Worm (Caenorhabditis elegans): ENCODE data around the gene F41F3.1.

DNA sequence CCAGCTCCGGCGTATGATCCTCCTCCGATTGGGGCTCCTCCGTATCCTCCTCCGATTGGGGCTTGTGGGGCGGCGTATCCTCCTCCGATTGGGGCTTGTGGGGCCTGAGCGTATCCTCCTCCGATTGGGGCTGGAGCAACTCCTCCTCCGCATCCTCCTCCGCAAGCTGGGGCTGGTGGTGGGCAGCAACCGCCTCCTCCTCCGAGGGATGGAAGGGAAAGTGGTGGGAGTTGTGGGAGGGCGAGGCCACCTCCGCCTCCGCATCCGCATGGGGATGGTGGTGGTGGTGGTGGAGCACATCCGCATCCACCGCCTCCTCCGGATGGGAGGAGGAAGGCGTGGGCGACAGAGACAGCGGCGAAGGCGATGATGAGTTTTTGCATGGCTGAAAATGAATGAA is 6.5 kb upstream of the F41F3.1 start, which contains the start of gene F41F3.3:
- TF ChIP-seq hmbx-1 (tag; optimal IDR thresholded peaks at IDR 0.05) = no peak
- no peak for TF ChIP-seq ama-1 (optimal IDR thresholded peaks at IDR 0.05)

Measured in whole organism, early embryonic.